Fruit fly (Drosophila melanogaster): ENCODE data around the gene CG43062.

Gene CG43062

DNA sequence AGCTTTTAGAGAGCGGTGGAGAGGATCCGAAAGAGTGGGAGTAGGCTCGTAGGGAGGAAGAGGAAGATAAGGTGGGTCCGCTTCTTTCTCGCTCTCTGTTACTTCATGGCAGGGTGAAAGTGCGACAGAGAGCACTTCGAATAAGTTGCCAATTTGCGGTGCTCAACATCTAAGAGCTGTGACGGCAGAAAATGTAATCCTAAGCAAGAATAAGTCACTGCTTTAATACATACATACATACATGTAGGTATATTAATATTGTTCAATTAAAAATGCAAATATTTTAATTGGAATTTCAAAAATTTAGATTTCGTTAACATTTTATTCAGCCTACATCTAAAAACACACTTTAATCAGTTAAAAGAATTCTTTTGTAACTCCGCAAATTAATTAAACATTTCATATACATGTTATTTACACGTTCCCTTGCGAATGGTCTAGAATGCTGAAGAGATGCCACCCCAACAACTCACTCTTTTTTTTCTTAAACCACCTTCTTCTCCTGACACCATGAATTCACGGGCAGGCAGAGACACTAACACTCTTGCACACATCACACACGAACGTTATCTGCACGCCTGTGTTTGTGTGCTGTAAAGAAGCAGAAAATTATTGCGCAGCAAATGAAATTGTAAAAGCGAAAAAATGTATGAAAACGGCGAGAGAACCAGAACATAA, 8.5 kb downstream of the CG43062 start:
- TF ChIP-seq Sin3A (optimal IDR thresholded peaks at IDR 0.05) (no peak), ttk (optimal IDR thresholded peaks at IDR 0.05) (no peak), insv (optimal IDR thresholded peaks at IDR 0.05) (no peak), h (optimal IDR thresholded peaks at IDR 0.05) (no peak), Myc (optimal IDR thresholded peaks at IDR 0.05) (no peak), psq (optimal IDR thresholded peaks at IDR 0.05) (no peak)

DNA sequence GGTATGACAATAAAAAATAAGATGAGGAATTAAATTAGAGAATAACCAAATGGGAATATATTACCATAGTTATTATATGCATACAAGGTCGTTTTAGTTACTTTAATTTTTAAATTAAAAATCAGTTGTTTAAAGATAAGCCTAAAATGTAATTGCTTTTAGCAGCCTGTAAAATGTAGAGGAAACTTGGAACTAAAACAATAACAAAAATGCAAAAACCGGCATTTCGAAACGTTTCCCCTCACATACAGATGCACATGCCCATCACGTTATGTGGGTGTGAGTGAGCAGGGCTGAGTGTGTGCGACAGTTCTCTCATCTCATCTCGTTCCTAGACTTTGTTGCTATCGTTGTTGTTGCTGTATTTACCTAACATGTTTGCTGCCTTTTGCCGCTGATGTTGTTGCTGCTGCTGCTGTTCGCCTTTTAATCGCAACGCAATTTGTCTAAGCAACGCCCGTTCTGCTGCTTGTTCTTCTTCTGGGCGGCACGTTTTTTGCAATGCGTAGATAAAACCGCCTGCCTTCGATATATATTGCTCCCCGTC, 9.1 kb downstream of the CG43062 start:
- TF ChIP-seq Sin3A (optimal IDR thresholded peaks at IDR 0.05) (no peak), psq (optimal IDR thresholded peaks at IDR 0.05) (no peak), insv (optimal IDR thresholded peaks at IDR 0.05) (no peak), ttk (optimal IDR thresholded peaks at IDR 0.05) (no peak), Myc (optimal IDR thresholded peaks at IDR 0.05) (no peak), h (optimal IDR thresholded peaks at IDR 0.05) (no peak)

DNA sequence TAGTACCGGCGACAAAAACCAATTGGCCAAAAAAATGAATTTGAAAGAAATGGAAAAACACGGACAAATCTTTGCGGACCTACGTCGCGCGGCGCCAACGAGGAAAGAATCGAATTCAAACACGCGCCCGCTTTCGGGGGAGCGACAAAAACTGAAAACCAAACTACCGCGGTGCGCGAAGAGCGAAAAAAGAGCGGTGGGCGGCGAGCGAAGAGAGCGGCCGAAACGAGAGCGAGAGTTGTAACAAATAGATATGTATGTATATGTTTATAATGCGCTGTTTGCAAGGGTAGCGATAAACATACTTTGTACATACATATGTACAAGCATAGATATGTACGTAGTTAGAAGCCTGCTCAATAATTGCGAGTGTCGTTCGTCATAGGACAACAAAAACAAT, 9.8 kb downstream of the CG43062 start:
- TF ChIP-seq ttk (optimal IDR thresholded peaks at IDR 0.05) (no peak), psq (optimal IDR thresholded peaks at IDR 0.05) (no peak), h (optimal IDR thresholded peaks at IDR 0.05) (no peak), Sin3A (optimal IDR thresholded peaks at IDR 0.05) (no peak), insv (optimal IDR thresholded peaks at IDR 0.05) (no peak), Myc (optimal IDR thresholded peaks at IDR 0.05) (no peak)

DNA sequence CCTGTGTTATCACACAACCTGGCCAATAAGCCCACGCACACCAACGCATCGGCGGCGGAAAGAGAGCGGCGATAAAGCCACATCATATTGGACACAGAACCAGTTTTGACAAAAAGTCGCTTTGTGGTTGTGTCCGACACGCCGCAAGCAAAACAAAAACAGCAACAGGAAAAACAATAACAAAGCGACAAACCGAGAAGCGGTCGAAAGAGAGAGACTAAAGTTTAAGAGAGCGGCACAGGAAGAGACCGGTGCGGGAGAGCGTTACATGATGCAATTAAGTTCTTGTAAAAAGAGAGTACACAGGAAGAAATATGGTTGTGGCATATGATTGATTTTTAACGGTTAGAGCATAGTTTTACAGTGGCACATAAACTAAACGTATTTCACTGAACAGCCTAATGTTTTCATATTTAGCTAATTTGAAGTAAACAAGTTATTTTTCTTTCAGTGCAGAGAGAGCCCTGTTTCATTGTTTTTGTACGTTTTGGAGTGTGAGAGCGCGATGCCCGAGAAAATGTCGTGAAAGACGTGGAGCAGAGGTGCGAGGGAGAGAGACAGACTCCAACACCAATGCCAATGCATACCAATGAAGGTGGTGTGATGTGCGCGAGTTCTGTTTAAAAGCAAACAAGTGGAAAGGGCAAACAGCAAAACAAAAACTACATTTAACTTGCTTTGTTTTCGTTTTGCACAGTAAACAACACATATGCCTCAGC, 10.7 kb downstream of the CG43062 start:
- TF ChIP-seq psq (optimal IDR thresholded peaks at IDR 0.05) = no peak
- TF ChIP-seq Myc (optimal IDR thresholded peaks at IDR 0.05) = no peak

DNA sequence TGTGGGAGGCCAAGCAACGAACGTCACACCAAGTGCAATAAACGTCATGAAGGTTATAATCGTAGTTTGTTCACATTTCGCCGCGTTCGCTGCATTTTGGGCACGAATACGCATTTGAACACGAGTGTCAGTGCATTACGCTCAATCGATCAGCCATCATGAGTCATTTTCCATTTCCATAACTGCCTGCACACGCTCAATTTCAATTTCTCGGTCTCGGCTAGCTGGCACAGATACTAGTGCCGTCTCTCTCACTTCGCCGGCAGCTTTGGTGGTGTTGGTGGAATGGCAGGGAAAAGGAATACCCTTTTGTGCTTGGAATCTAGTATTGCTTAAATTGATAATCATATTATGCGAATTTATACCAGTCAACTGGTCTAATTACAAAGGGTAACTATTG, 11.6 kb downstream of the CG43062 start:
- TF ChIP-seq ttk (optimal IDR thresholded peaks at IDR 0.05) (no peak), psq (optimal IDR thresholded peaks at IDR 0.05) (no peak), h (optimal IDR thresholded peaks at IDR 0.05) (no peak), Sin3A (optimal IDR thresholded peaks at IDR 0.05) (no peak), insv (optimal IDR thresholded peaks at IDR 0.05) (no peak), Myc (optimal IDR thresholded peaks at IDR 0.05) (no peak)

DNA sequence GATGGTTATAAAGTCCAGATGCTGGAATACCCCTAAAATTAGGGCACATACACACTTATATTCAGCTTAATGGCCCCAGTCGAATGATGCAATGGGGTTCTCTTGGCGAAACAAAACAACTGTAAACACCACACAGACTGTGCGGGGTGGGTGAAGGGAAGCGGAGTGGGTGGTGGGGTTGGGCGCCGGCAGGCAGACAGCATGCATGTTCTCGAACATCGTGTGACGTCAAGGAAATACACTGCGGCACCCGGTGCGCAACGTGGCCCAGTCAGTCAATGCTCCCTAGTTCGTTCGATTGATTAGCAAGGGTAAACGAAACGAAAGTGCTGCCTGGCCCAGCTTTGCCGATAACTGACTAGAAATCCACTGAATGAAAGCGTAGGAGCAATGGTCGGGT, 12.4 kb downstream of the CG43062 start:
- TF ChIP-seq ttk (optimal IDR thresholded peaks at IDR 0.05) (no peak), Myc (optimal IDR thresholded peaks at IDR 0.05) (no peak), Sin3A (optimal IDR thresholded peaks at IDR 0.05) (no peak), h (optimal IDR thresholded peaks at IDR 0.05) (no peak), psq (optimal IDR thresholded peaks at IDR 0.05) (no peak), insv (optimal IDR thresholded peaks at IDR 0.05) (no peak)

DNA sequence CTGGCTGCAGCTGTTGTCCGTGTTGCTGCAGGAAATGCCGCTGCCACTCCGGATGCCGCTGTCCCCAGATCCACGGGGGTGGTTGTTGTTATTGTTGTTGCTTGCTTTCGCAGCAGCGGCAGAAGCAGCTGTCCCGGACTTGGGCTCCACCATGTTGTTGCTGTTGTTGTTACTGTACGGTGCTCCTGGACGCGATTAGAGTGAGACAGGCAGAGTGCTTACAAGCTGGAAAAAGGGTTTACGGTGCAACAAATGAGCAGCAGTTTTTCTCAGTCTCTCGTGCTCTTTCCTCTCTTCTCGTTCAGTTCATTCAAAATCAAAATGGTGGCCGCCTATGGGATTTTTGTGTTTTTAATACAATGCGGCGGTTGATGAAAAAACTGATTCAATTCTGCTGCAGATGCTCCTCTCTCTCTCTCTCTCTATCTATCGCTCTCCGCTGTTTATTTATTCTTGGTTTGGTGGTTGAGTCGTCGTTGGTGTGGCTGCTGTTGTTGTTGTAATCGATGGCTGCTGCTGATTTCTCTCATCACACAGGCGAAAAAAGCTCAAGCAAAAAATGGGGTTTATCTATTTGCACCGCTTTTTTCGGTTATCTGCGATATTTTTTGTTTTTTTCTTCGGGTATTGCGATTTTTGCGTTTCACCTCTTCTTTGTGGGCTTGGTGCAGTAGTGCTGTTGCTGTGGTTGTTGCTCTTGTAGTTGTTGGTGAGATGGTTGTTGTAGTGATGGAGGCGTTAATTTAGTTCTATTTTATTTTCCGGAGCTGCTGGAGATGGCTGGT, 13.6 kb downstream of the CG43062 start:
- TF ChIP-seq insv (optimal IDR thresholded peaks at IDR 0.05) (no peak), ttk (optimal IDR thresholded peaks at IDR 0.05) (no peak), h (optimal IDR thresholded peaks at IDR 0.05) (no peak)

DNA sequence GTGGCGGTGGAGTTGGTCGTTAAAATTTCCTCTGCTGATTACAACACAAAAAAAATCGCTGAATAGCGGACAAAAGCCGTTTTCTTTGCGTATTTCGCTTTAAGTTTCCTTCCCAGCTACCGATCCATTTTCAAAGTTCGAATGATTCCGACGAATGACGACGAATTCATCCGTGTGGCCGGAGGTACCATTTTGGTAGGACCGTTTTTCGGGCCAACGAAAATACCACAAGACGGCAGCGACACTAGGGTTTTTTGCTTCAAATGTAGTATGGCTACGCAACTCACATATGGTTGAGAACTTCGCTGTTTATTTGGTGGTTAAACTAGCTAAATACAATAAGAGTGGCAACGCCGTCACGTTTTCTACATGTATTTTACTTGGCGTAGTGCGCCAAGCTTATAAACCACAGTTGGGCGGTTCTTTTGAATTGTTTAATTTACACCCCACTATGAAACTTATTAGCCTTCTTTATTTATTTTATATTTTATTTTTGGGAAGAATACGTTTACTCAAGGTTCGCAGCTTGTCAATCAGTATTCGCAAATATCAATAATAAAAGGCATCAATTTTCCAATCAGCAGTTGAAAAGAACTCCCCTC, 14.2 kb downstream of the CG43062 start, which contains the start of gene Lk6:
Gene Lk6, minus strand, starts transcription at position 179 of the 602 bp plus-strand sequence.
- TF ChIP-seq h (optimal IDR thresholded peaks at IDR 0.05) (no peak), Sin3A (optimal IDR thresholded peaks at IDR 0.05) (no peak), psq (optimal IDR thresholded peaks at IDR 0.05) (no peak), ttk (optimal IDR thresholded peaks at IDR 0.05) (no peak), insv (optimal IDR thresholded peaks at IDR 0.05) (no peak), Myc (optimal IDR thresholded peaks at IDR 0.05) (no peak)

DNA sequence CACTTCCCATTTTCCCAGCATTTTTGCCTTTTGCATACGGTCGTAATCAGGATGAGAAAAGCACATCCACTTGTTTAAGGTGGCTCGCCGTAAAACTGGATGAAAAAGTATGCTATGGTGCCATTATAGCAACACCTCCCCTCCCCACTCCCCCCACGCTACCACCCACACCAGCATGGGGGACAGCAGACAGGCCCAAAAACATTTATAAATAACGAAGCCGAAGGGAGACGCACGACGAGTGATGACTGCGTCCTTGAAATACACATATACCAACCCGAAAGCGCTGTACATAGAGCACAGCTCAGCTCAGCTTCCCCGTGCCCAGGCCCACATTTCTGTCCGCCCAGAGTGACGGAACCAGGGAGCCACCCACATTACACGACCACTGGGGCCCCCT, 20.6 kb downstream of the CG43062 start:
- TF ChIP-seq psq (optimal IDR thresholded peaks at IDR 0.05) (no peak), Sin3A (optimal IDR thresholded peaks at IDR 0.05) (no peak), Myc (optimal IDR thresholded peaks at IDR 0.05) (no peak), h (optimal IDR thresholded peaks at IDR 0.05) (no peak), ttk (optimal IDR thresholded peaks at IDR 0.05) (no peak), insv (optimal IDR thresholded peaks at IDR 0.05) (no peak)

DNA sequence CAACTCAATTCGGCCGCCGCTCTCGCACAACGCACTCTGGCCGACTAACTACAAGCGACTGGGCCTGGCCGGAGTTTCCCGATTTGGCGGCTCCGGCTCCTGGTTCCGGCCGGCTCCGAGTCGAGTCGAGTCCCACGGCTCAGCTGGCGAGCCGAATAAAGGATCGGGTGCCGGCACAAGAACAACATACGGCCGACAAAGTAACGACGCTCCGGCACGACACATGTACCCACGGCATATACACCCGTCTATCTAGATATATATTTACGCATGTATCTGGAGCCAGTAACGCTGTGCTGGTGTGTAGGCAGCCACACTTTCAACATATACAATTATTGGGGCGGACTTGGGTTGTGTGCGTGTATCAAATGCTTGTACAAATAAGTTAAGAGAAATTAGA, 21.4 kb downstream of the CG43062 start:
- TF ChIP-seq ttk (optimal IDR thresholded peaks at IDR 0.05) = no peak
- TF ChIP-seq h (optimal IDR thresholded peaks at IDR 0.05) = no peak
- TF ChIP-seq Myc (optimal IDR thresholded peaks at IDR 0.05) = no peak
- TF ChIP-seq insv (optimal IDR thresholded peaks at IDR 0.05) = no peak
- TF ChIP-seq psq (optimal IDR thresholded peaks at IDR 0.05) = no peak
- TF ChIP-seq Sin3A (optimal IDR thresholded peaks at IDR 0.05) = no peak

DNA sequence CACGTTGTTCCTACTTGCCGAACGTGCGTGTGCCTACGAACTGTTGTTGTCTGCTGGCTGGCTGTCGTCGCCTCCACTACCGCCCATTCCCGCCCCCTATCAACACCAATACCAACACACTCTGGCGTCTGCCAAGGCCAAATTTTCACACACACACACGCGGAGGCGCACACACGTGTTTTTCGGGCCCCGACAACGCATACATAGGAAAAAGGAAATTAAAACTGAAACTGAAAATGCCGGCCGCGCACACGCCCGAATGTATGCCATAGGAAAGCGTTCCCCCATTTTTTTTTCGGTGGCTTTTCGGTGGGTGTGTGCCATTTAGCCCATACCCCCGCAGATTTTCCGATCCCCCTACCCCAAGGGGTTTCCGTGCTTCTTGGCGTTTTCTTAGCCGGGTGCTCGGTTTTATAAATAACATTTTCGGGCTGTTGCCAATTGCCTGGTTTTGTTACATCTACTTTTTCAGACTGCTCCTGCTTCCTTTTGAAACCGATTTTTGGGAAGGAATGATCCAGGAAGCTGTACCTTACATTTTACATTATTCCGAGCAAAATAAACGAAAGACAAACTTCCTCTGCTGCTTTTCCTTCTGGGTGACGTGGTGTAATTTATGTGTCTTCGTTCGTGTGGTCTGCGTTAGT, 22.2 kb downstream of the CG43062 start:
- TF ChIP-seq ttk (optimal IDR thresholded peaks at IDR 0.05) = no peak
- TF ChIP-seq h (optimal IDR thresholded peaks at IDR 0.05) = no peak
- TF ChIP-seq Sin3A (optimal IDR thresholded peaks at IDR 0.05) = no peak
- TF ChIP-seq psq (optimal IDR thresholded peaks at IDR 0.05) = no peak
- TF ChIP-seq insv (optimal IDR thresholded peaks at IDR 0.05) = no peak
- no peak for TF ChIP-seq Myc (optimal IDR thresholded peaks at IDR 0.05)
